Worm (Caenorhabditis elegans) whole organism, late embryonic: ENCODE measurements around the gene T01G6.10.

ENCODE experiments used
- C08G9.2 ChIP-seq: sonication (generic microtip); optimal IDR thresholded peaks from 2 replicates; lab custom pipeline; 2016; ENCODE audit warnings: mild to moderate bottlenecking, missing genetic modification characterization, moderate library complexity, missing compliant biosample characterization
- F13H6.1 ChIP-seq: sonication (generic microtip); optimal IDR thresholded peaks from 2 replicates; lab custom pipeline; 2016; ENCODE audit warnings: missing genetic modification characterization, missing compliant biosample characterization
- K09A11.1 ChIP-seq: sonication (generic microtip); optimal IDR thresholded peaks from 2 replicates; lab custom pipeline; 2017; ENCODE audit warnings: antibody characterized with exemption, mild to moderate bottlenecking, missing genetic modification characterization, missing compliant biosample characterization; ENCODE audit not compliant: insufficient read depth
- ceh-18 ChIP-seq: sonication (generic microtip); optimal IDR thresholded peaks from 2 replicates; lab custom pipeline; 2016; ENCODE audit warnings: missing genetic modification characterization, missing compliant biosample characterization
- ceh-2 ChIP-seq: sonication (generic microtip); optimal IDR thresholded peaks from 2 replicates; lab custom pipeline; 2016; ENCODE audit warnings: missing genotype, missing genetic modification characterization, missing compliant biosample characterization
- ceh-30 ChIP-seq: fragments of 150-350 bp; optimal IDR thresholded peaks from 2 replicates; lab custom pipeline; 2014; ENCODE audit warnings: missing biosample characterization, missing genetic modification characterization
- ceh-31 ChIP-seq: sonication (generic microtip); optimal IDR thresholded peaks from 2 replicates; lab custom pipeline; 2016; ENCODE audit warnings: missing genetic modification characterization, missing compliant biosample characterization
- ceh-34 ChIP-seq: sonication (generic microtip); optimal IDR thresholded peaks from 2 replicates; lab custom pipeline; 2016; ENCODE audit warnings: mild to moderate bottlenecking, missing genetic modification characterization, missing compliant biosample characterization
- ceh-45 ChIP-seq: fragments of 200-800 bp; sonication (Bioruptor generic); IDR thresholded peaks from 2 replicates; pipeline ENCODE4 v1.3.6; 2022; ENCODE audit warnings: missing genetic modification reagents, missing genetic modification characterization, missing compliant biosample characterization
- ceh-9 ChIP-seq: sonication (generic microtip); optimal IDR thresholded peaks from 2 replicates; lab custom pipeline; 2016; ENCODE audit warnings: mild to moderate bottlenecking, missing genetic modification characterization, inconsistent platforms, missing compliant biosample characterization
- elt-2 ChIP-seq: sonication (generic microtip); optimal IDR thresholded peaks from 2 replicates; lab custom pipeline; 2016; ENCODE audit warnings: missing genetic modification reagents, missing genetic modification characterization, missing compliant biosample characterization
- elt-4 ChIP-seq: sonication (generic microtip); optimal IDR thresholded peaks from 2 replicates; lab custom pipeline; 2016; ENCODE audit warnings: missing genetic modification characterization, missing compliant biosample characterization
- fax-1 ChIP-seq: sonication (generic microtip); optimal IDR thresholded peaks from 2 replicates; lab custom pipeline; 2016; ENCODE audit warnings: missing genotype, missing genetic modification characterization, missing compliant biosample characterization
- hlh-6 ChIP-seq: sonication (generic microtip); optimal IDR thresholded peaks from 2 replicates; lab custom pipeline; 2016; ENCODE audit warnings: missing genotype, missing genetic modification characterization, missing compliant biosample characterization
- hlh-8 ChIP-seq: sonication (generic microtip); optimal IDR thresholded peaks from 2 replicates; lab custom pipeline; 2016; ENCODE audit warnings: missing genotype, missing genetic modification characterization, missing compliant biosample characterization
- lin-11 ChIP-seq: fragments of 200-800 bp; sonication (Bioruptor generic); optimal IDR thresholded peaks from 2 replicates; lab custom pipeline; 2018; ENCODE audit warnings: mild to moderate bottlenecking, missing genetic modification characterization, missing compliant biosample characterization
- mec-3 ChIP-seq: sonication (generic microtip); optimal IDR thresholded peaks from 2 replicates; lab custom pipeline; 2016; ENCODE audit warnings: borderline replicate concordance, missing genetic modification characterization, missing compliant biosample characterization
- nhr-232 ChIP-seq: sonication (generic microtip); optimal IDR thresholded peaks from 2 replicates; lab custom pipeline; 2016; ENCODE audit warnings: missing genetic modification characterization, missing compliant biosample characterization
- npax-4 ChIP-seq: sonication (generic microtip); optimal IDR thresholded peaks from 2 replicates; lab custom pipeline; 2016; ENCODE audit warnings: missing genetic modification characterization, missing compliant biosample characterization
- pag-3 ChIP-seq: sonication (generic microtip); optimal IDR thresholded peaks from 2 replicates; lab custom pipeline; 2016; ENCODE audit warnings: missing compliant biosample characterization, missing genetic modification characterization, borderline replicate concordance
- pha-2 ChIP-seq: sonication (generic microtip); optimal IDR thresholded peaks from 2 replicates; lab custom pipeline; 2017; ENCODE audit warnings: mild to moderate bottlenecking, missing genetic modification characterization, missing compliant biosample characterization
- pha-4 ChIP-seq: fragments of 150-350 bp; optimal IDR thresholded peaks from 2 replicates; lab custom pipeline; 2018; ENCODE audit warnings: missing biosample characterization, missing genetic modification reagents, missing genetic modification characterization
- pqm-1 ChIP-seq: sonication (generic microtip); optimal IDR thresholded peaks from 2 replicates; lab custom pipeline; 2016; ENCODE audit warnings: missing genetic modification characterization, missing compliant biosample characterization
- rnt-1 ChIP-seq: sonication (generic microtip); optimal IDR thresholded peaks from 2 replicates; lab custom pipeline; 2016; ENCODE audit warnings: missing genetic modification characterization, missing compliant biosample characterization
- sdc-2 ChIP-seq: sonication (generic microtip); optimal IDR thresholded peaks from 2 replicates; lab custom pipeline; 2016; ENCODE audit warnings: missing genotype, missing genetic modification characterization, missing compliant biosample characterization
- sox-2 ChIP-seq: fragments of 200-800 bp; sonication (Bioruptor generic); IDR thresholded peaks from 2 replicates; pipeline ENCODE4 v1.3.6; 2022; ENCODE audit warnings: missing genetic modification reagents, missing genetic modification characterization, missing compliant biosample characterization
- syd-9 ChIP-seq: sonication (generic microtip); optimal IDR thresholded peaks from 2 replicates; lab custom pipeline; 2016; ENCODE audit warnings: mild to moderate bottlenecking, missing genetic modification characterization, moderate library complexity, missing compliant biosample characterization
- ttx-3 ChIP-seq: sonication (generic microtip); optimal IDR thresholded peaks from 2 replicates; lab custom pipeline; 2016; ENCODE audit warnings: missing genetic modification reagents, missing genetic modification characterization, missing compliant biosample characterization
- zip-5 ChIP-seq: sonication (generic microtip); optimal IDR thresholded peaks from 2 replicates; lab custom pipeline; 2016; ENCODE audit warnings: missing genetic modification characterization, missing compliant biosample characterization

T01G6.10 gene

ce11 chrV:479046-479445 lies 24.0 kb downstream of the T01G6.10 start (continued):
- TF ChIP-seq nhr-232 (tag; lab: Kevin White, UChicago): no peak

ce11 chrV:477664-478212 lies 25.3 kb downstream of the T01G6.10 start, which contains the start of gene nhr-55:
Gene nhr-55, plus strand, starts transcription at chrV:478162.
- no peak for TF ChIP-seq F13H6.1 (tag; lab: Kevin White, UChicago)
- TF ChIP-seq C08G9.2 (tag; lab: Kevin White, UChicago): no peak
- TF ChIP-seq ttx-3 (tag; lab: Kevin White, UChicago): no peak
- no peak for TF ChIP-seq hlh-8
- TF ChIP-seq ceh-18 (tag; lab: Kevin White, UChicago): no peak
- no peak for TF ChIP-seq pag-3 (tag; lab: Kevin White, UChicago)
- TF ChIP-seq zip-5: no peak
- no peak for TF ChIP-seq sox-2 (GFP tag; lab: Robert Waterston, UW)
- TF ChIP-seq lin-11 (tag; lab: Kevin White, UChicago): no peak
- no peak for TF ChIP-seq fax-1 (tag; lab: Kevin White, UChicago)
- no peak for TF ChIP-seq sdc-2 (tag; lab: Kevin White, UChicago)
- no peak for TF ChIP-seq ceh-30 (tag; lab: Kevin White, UChicago)
- no peak for TF ChIP-seq rnt-1
- TF ChIP-seq ceh-45: no peak
- no peak for TF ChIP-seq elt-4 (tag; lab: Kevin White, UChicago)
- no peak for TF ChIP-seq pqm-1
- TF ChIP-seq, all 69 proteins: peak for 0

- TF ChIP-seq elt-2 (tag; lab: Kevin White, UChicago): no peak
- no peak for TF ChIP-seq C08G9.2 (tag; lab: Kevin White, UChicago)
- no peak for TF ChIP-seq K09A11.1
- TF ChIP-seq npax-4 (tag; lab: Kevin White, UChicago): no peak
- no peak for TF ChIP-seq sox-2 (GFP tag; lab: Robert Waterston, UW)
- TF ChIP-seq pha-4 (tag; lab: Kevin White, UChicago): no peak
- no peak for TF ChIP-seq ceh-2 (tag; lab: Kevin White, UChicago)
- no peak for TF ChIP-seq lin-11 (tag; lab: Kevin White, UChicago)
- no peak for TF ChIP-seq syd-9 (tag; lab: Kevin White, UChicago)
- TF ChIP-seq, all 69 proteins: peak for 0
Measured at ce11 chrV:474516-474915, 28.5 kb downstream of the T01G6.10 start, which contains the start of gene nhr-99. Gene nhr-99, plus strand, starts transcription at chrV:474778.

ce11 chrV:472589-472988 lies 30.4 kb downstream of the T01G6.10 start, which contains the start of gene srt-31:
Gene srt-31, plus strand, starts transcription at chrV:472889.
- no peak for TF ChIP-seq ceh-18 (tag; lab: Kevin White, UChicago)
- TF ChIP-seq pha-2 (tag; lab: Kevin White, UChicago): no peak
- TF ChIP-seq mec-3 (tag; lab: Kevin White, UChicago): no peak

- no peak for TF ChIP-seq hlh-6 (tag; lab: Kevin White, UChicago)
- no peak for TF ChIP-seq zip-5
- no peak for TF ChIP-seq C08G9.2 (tag; lab: Kevin White, UChicago)
- TF ChIP-seq ceh-31 (tag; lab: Kevin White, UChicago): no peak
- TF ChIP-seq sdc-2 (tag; lab: Kevin White, UChicago): no peak
- TF ChIP-seq ttx-3 (tag; lab: Kevin White, UChicago): no peak
- no peak for TF ChIP-seq ceh-9
- no peak for TF ChIP-seq ceh-34
- TF ChIP-seq syd-9 (tag; lab: Kevin White, UChicago): no peak
- no peak for TF ChIP-seq ceh-2 (tag; lab: Kevin White, UChicago)
Measured at ce11 chrV:468460-468859, 34.6 kb downstream of the T01G6.10 start, which contains the start of gene srbc-57. Gene srbc-57, minus strand, starts transcription at chrV:468560.

- TF ChIP-seq ttx-3 (tag; lab: Kevin White, UChicago): no peak
Measured at ce11 chrV:467507-467906, 35.5 kb downstream of the T01G6.10 start.
